Fruit fly (Drosophila melanogaster) whole organism, embryonic: Measurements from ENCODE around the gene CG6733.

ENCODE experiments used
- Bgb ChIP-seq: fragments of 200-800 bp; sonication (Bioruptor generic); IDR thresholded peaks from 2 replicates; pipeline ENCODE4 v1.3.6; 2022; ENCODE audit warnings: missing biosample characterization, missing genetic modification characterization; ENCODE audit not compliant: partially characterized antibody
- CG10209 ChIP-seq: fragments of 200-800 bp; sonication (Bioruptor generic); optimal IDR thresholded peaks from 3 replicates; lab custom pipeline; 2017; ENCODE audit warnings: missing biosample characterization, mild to moderate bottlenecking, missing genetic modification characterization, missing genetic modification reagents
- CG11504 ChIP-seq: fragments of 200-800 bp; sonication (Bioruptor generic); optimal IDR thresholded peaks from 3 replicates; lab custom pipeline; 2019; ENCODE audit warnings: missing biosample characterization, mild to moderate bottlenecking, missing genetic modification characterization, moderate library complexity
- CG11723 ChIP-seq: fragments of 200-800 bp; sonication (Bioruptor generic); optimal IDR thresholded peaks from 2 replicates; lab custom pipeline; 2017; ENCODE audit warnings: missing biosample characterization, mild to moderate bottlenecking, missing genetic modification characterization
- CG12071 ChIP-seq: fragments of 200-800 bp; sonication (Bioruptor generic); optimal IDR thresholded peaks from 3 replicates; lab custom pipeline; 2018; ENCODE audit warnings: missing biosample characterization, mild to moderate bottlenecking, missing genetic modification characterization
- CG12391 ChIP-seq: fragments of 200-800 bp; sonication (Bioruptor generic); optimal IDR thresholded peaks from 3 replicates; lab custom pipeline; 2018; ENCODE audit warnings: missing biosample characterization, mild to moderate bottlenecking, missing genetic modification characterization, moderate library complexity
- CG16813 ChIP-seq: fragments of 200-800 bp; sonication (Bioruptor generic); IDR thresholded peaks from 3 replicates; pipeline ENCODE4 v1.3.6; 2022; ENCODE audit warnings: missing biosample characterization, missing genetic modification characterization; ENCODE audit not compliant: partially characterized antibody
- CG17359 ChIP-seq: fragments of 200-800 bp; sonication (Bioruptor generic); optimal IDR thresholded peaks from 3 replicates; lab custom pipeline; 2018; ENCODE audit warnings: missing biosample characterization, mild to moderate bottlenecking, missing genetic modification characterization, moderate library complexity
- CG17568 ChIP-seq: fragments of 200-800 bp; sonication (Bioruptor generic); optimal IDR thresholded peaks from 2 replicates; lab custom pipeline; 2018; ENCODE audit warnings: missing biosample characterization, mild to moderate bottlenecking, missing genetic modification characterization, moderate library complexity
- CG17612 ChIP-seq: fragments of 200-800 bp; sonication (Bioruptor generic); IDR thresholded peaks from 2 replicates; pipeline ENCODE4 v1.3.6; 2022; ENCODE audit warnings: missing biosample characterization, missing genetic modification characterization
- CG17802 ChIP-seq: fragments of 200-800 bp; sonication (Bioruptor generic); optimal IDR thresholded peaks from 2 replicates; lab custom pipeline; 2018; ENCODE audit warnings: missing biosample characterization, mild to moderate bottlenecking, missing genetic modification characterization, moderate library complexity
- CG1792 ChIP-seq: fragments of 200-800 bp; sonication (Bioruptor generic); optimal IDR thresholded peaks from 2 replicates; lab custom pipeline; 2016; ENCODE audit warnings: missing biosample characterization, missing genetic modification characterization
- CG2199 ChIP-seq: fragments of 200-800 bp; sonication (Bioruptor generic); IDR thresholded peaks from 3 replicates; pipeline ENCODE4 v1.3.6; 2022; ENCODE audit warnings: missing biosample characterization, missing genetic modification characterization
- CG32772 ChIP-seq: fragments of 200-800 bp; sonication (Bioruptor generic); IDR thresholded peaks from 2 replicates; pipeline ENCODE4 v1.3.6; 2022; ENCODE audit warnings: missing biosample characterization, missing genetic modification characterization
- CG4328 ChIP-seq: fragments of 200-800 bp; sonication (Bioruptor generic); optimal IDR thresholded peaks from 3 replicates; lab custom pipeline; 2017; ENCODE audit warnings: missing biosample characterization, missing genetic modification reagents, missing genetic modification characterization
- CG4617 ChIP-seq: fragments of 200-800 bp; sonication (Bioruptor generic); optimal IDR thresholded peaks from 3 replicates; lab custom pipeline; 2016; ENCODE audit warnings: missing biosample characterization, missing genetic modification characterization, borderline replicate concordance
- CG4707 ChIP-seq: fragments of 200-800 bp; sonication (Bioruptor generic); optimal IDR thresholded peaks from 2 replicates; lab custom pipeline; 2018; ENCODE audit warnings: missing biosample characterization, mild to moderate bottlenecking, missing genetic modification characterization, moderate library complexity
- CG6254 ChIP-seq: fragments of 200-800 bp; sonication (Bioruptor generic); optimal IDR thresholded peaks from 3 replicates; lab custom pipeline; 2017; ENCODE audit warnings: mild to moderate bottlenecking, missing biosample characterization, missing genetic modification reagents, missing genetic modification characterization
- CG6791 ChIP-seq: fragments of 200-800 bp; sonication (Bioruptor generic); IDR thresholded peaks from 3 replicates; pipeline ENCODE4 v1.3.6; 2022; ENCODE audit warnings: missing biosample characterization, missing genetic modification characterization; ENCODE audit not compliant: partially characterized antibody
- CG8089 ChIP-seq: fragments of 200-800 bp; sonication (Bioruptor generic); optimal IDR thresholded peaks from 3 replicates; lab custom pipeline; 2016; ENCODE audit warnings: missing biosample characterization, missing genetic modification characterization
- CG9727 ChIP-seq: fragments of 200-800 bp; sonication (Bioruptor generic); optimal IDR thresholded peaks from 3 replicates; lab custom pipeline; 2017; ENCODE audit warnings: missing biosample characterization, mild to moderate bottlenecking, missing genetic modification characterization
- Chrac-16 ChIP-seq: fragments of 200-800 bp; sonication (Bioruptor generic); optimal IDR thresholded peaks from 3 replicates; lab custom pipeline; 2016; ENCODE audit warnings: missing biosample characterization, missing genetic modification characterization
- Dp ChIP-seq: fragments of 200-800 bp; sonication (Bioruptor generic); optimal IDR thresholded peaks from 2 replicates; lab custom pipeline; 2018; ENCODE audit warnings: missing biosample characterization, mild to moderate bottlenecking, missing genetic modification characterization, moderate library complexity
- HLHmδ ChIP-seq: fragments of 200-800 bp; sonication (Bioruptor generic); optimal IDR thresholded peaks from 2 replicates; lab custom pipeline; 2018; ENCODE audit warnings: missing biosample characterization, mild to moderate bottlenecking, missing genetic modification characterization, moderate library complexity
- Oli ChIP-seq: fragments of 200-800 bp; sonication (Bioruptor generic); optimal IDR thresholded peaks from 2 replicates; lab custom pipeline; 2018; ENCODE audit warnings: missing biosample characterization, mild to moderate bottlenecking, missing genetic modification characterization, moderate library complexity
- Pdp1 ChIP-seq, 2 experiments: fragments of 200-800 bp; sonication (Bioruptor generic); optimal IDR thresholded peaks; 3 replicates each; lab custom pipeline; 2016; ENCODE audit warnings: missing biosample characterization in 2 of 2, missing genetic modification characterization in 2 of 2, mild to moderate bottlenecking in 1 of 2, moderate library complexity in 1 of 2
- Ptx1 ChIP-seq: fragments of 200-800 bp; sonication (Bioruptor generic); IDR thresholded peaks from 2 replicates; pipeline ENCODE4 v1.3.6; 2022; ENCODE audit warnings: missing biosample characterization, missing genetic modification characterization
- Side ChIP-seq: fragments of 200-800 bp; sonication (Bioruptor generic); optimal IDR thresholded peaks from 2 replicates; lab custom pipeline; 2016; ENCODE audit warnings: missing biosample characterization, missing genetic modification characterization
- Sox100B ChIP-seq: fragments of 200-800 bp; sonication (Bioruptor generic); optimal IDR thresholded peaks from 3 replicates; lab custom pipeline; 2018; ENCODE audit warnings: missing biosample characterization, mild to moderate bottlenecking, missing genetic modification characterization
- Sry-β ChIP-seq: fragments of 200-800 bp; sonication (Bioruptor generic); optimal IDR thresholded peaks from 2 replicates; lab custom pipeline; 2018; ENCODE audit warnings: missing biosample characterization, mild to moderate bottlenecking, missing genetic modification characterization, moderate library complexity
- Sry-δ ChIP-seq: fragments of 200-800 bp; sonication (Bioruptor generic); optimal IDR thresholded peaks from 2 replicates; lab custom pipeline; 2016; ENCODE audit warnings: missing biosample characterization, missing genetic modification characterization
- abd-A ChIP-seq: fragments of 200-800 bp; sonication (Bioruptor generic); optimal IDR thresholded peaks from 3 replicates; lab custom pipeline; 2019; ENCODE audit warnings: missing biosample characterization, mild to moderate bottlenecking, missing genetic modification characterization, moderate library complexity
- amos ChIP-seq: fragments of 200-800 bp; sonication (Bioruptor generic); IDR thresholded peaks from 2 replicates; pipeline ENCODE4 v1.3.6; 2022; ENCODE audit warnings: missing biosample characterization, missing genetic modification characterization; ENCODE audit not compliant: partially characterized antibody
- cad ChIP-seq: fragments of >200 bp; optimal IDR thresholded peaks from 2 replicates; lab custom pipeline; 2017; ENCODE audit warnings: missing biosample characterization, missing genetic modification characterization
- chinmo ChIP-seq: fragments of 200-800 bp; sonication (Bioruptor generic); IDR thresholded peaks from 4 replicates; pipeline ENCODE4 v1.3.6; 2022; ENCODE audit warnings: missing biosample characterization, missing genetic modification characterization; ENCODE audit not compliant: partially characterized antibody
- crol ChIP-seq: fragments of 200-800 bp; sonication (Bioruptor generic); IDR thresholded peaks from 2 replicates; pipeline ENCODE4 v1.3.6; 2022; ENCODE audit warnings: missing biosample characterization, missing genetic modification characterization
- crp ChIP-seq, 2 experiments: fragments of 200-800 bp; sonication (Bioruptor generic); optimal IDR thresholded peaks; 2 replicates in 1 of 2; 3 replicates in 1 of 2; lab custom pipeline; 2017; ENCODE audit warnings: missing biosample characterization in 2 of 2, missing genetic modification characterization in 2 of 2, mild to moderate bottlenecking in 1 of 2, moderate library complexity in 1 of 2
- dmrt11E ChIP-seq: fragments of 200-800 bp; sonication (Bioruptor generic); optimal IDR thresholded peaks from 3 replicates; lab custom pipeline; 2018; ENCODE audit warnings: missing biosample characterization, mild to moderate bottlenecking, missing genetic modification characterization, moderate library complexity
- fd102C ChIP-seq: fragments of 200-800 bp; sonication (Bioruptor generic); optimal IDR thresholded peaks from 2 replicates; lab custom pipeline; 2018; ENCODE audit warnings: missing biosample characterization, mild to moderate bottlenecking, missing genetic modification characterization, moderate library complexity
- fru ChIP-seq: fragments of >200 bp; optimal IDR thresholded peaks from 2 replicates; lab custom pipeline; 2017
- grau ChIP-seq: fragments of 200-800 bp; optimal IDR thresholded peaks from 3 replicates; lab custom pipeline; 2019; ENCODE audit warnings: missing biosample characterization, mild to moderate bottlenecking, missing genetic modification characterization, moderate library complexity
- grn ChIP-seq: fragments of 200-800 bp; sonication (Bioruptor generic); optimal IDR thresholded peaks from 3 replicates; lab custom pipeline; 2017; ENCODE audit warnings: missing biosample characterization, missing genetic modification characterization
- h ChIP-seq: fragments of >200 bp; optimal IDR thresholded peaks from 2 replicates; lab custom pipeline; 2017
- kni ChIP-seq: fragments of 200-800 bp; sonication (Bioruptor generic); optimal IDR thresholded peaks from 3 replicates; lab custom pipeline; 2017; ENCODE audit warnings: mild to moderate bottlenecking, missing biosample characterization, missing genetic modification reagents, missing genetic modification characterization
- mld ChIP-seq: fragments of 200-800 bp; sonication (Bioruptor generic); IDR thresholded peaks from 3 replicates; pipeline ENCODE4 v1.3.6; 2022; ENCODE audit warnings: missing biosample characterization, missing genetic modification characterization; ENCODE audit not compliant: partially characterized antibody
- psq ChIP-seq: fragments of 200-800 bp; sonication (Bioruptor generic); optimal IDR thresholded peaks from 2 replicates; lab custom pipeline; 2017; ENCODE audit warnings: missing biosample characterization, missing genetic modification characterization
- rib ChIP-seq: fragments of 200-800 bp; sonication (Bioruptor generic); IDR thresholded peaks from 2 replicates; pipeline ENCODE4 v1.3.6; 2022; ENCODE audit warnings: missing biosample characterization, missing genetic modification characterization
- seq ChIP-seq: fragments of 200-800 bp; sonication (Bioruptor generic); IDR thresholded peaks from 2 replicates; pipeline ENCODE4 v1.3.6; 2022; ENCODE audit warnings: missing biosample characterization, missing genetic modification characterization
- z ChIP-seq: fragments of 200-800 bp; sonication (Bioruptor generic); IDR thresholded peaks from 3 replicates; pipeline ENCODE4 v1.3.6; 2022; ENCODE audit warnings: missing biosample characterization, missing genetic modification characterization

CG6733 gene

dm6 chr3R:23048089-23048689, 49.3 kb upstream of the CG6733 start, which contains the start of gene CG17121 (continued):
- TF ChIP-seq CG2199 (GFP tag; lab: Robert Waterston, UW) (0 out of 3 replicates have a peak, but pooled peaks have one; percentile 9), abd-A (tag; lab: Kevin White, UChicago) (peak; percentile 80), z (GFP tag; lab: Robert Waterston, UW) (peak; percentile 97), fd102C (GFP tag; lab: Kevin White, UChicago) (no peak), grn (peak; percentile 94), kni (GFP tag; lab: Kevin White, UChicago) (peak; percentile 66), Ptx1 (GFP tag; lab: Robert Waterston, UW) (no peak), CG6791 (GFP tag; lab: Robert Waterston, UW) (0 out of 3 replicates have a peak, but pooled peaks have one; percentile 38), CG4707 (GFP tag; lab: Kevin White, UChicago) (peak; percentile 64), CG1792 (no peak), Bgb (peak; percentile 18; the same call in 1 of the 2 replicates), CG11504 (tag; lab: Kevin White, UChicago) (no peak), CG17802 (no peak), CG4617 (GFP tag; lab: Kevin White, UChicago) (no peak), chinmo (GFP tag; lab: Robert Waterston, UW) (peak; percentile 77; the same call in 1 of the 4 replicates), amos (GFP tag; lab: Robert Waterston, UW) (no peak; the same call in 1 of the 2 replicates), Sry-β (no peak), dmrt11E (no peak), crp (GFP tag; optimal IDR thresholded peaks at IDR 0.05; lab: Kevin White, UChicago) (no peak)

dm6 chr3R:23048690-23049118, 48.8 kb upstream of the CG6733 start:
- no peak for TF ChIP-seq mld (GFP tag; lab: Robert Waterston, UW)
- no peak for TF ChIP-seq cad
- peak; percentile 81 for TF ChIP-seq CG17359 (tag; lab: Kevin White, UChicago)
- TF ChIP-seq CG4328 (GFP tag; lab: Kevin White, UChicago), result peak; percentile 62
- TF ChIP-seq Side (GFP tag; lab: Kevin White, UChicago), result no peak
- TF ChIP-seq CG8089 (GFP tag; lab: Kevin White, UChicago), result peak; percentile 20
- TF ChIP-seq Sry-δ (GFP tag; lab: Kevin White, UChicago), result no peak
- TF ChIP-seq CG9727 (GFP tag; lab: Kevin White, UChicago), result peak; percentile 67
- peak; percentile 83 for TF ChIP-seq grau (tag; lab: Kevin White, UChicago)
- peak; percentile 85 for TF ChIP-seq Oli (tag; lab: Kevin White, UChicago)
- TF ChIP-seq CG6254 (GFP tag; lab: Kevin White, UChicago), result peak; percentile 59
- no peak for TF ChIP-seq fru (lab: Kevin White, UChicago)
- no peak for TF ChIP-seq CG16813 (GFP tag; lab: Robert Waterston, UW)
- TF ChIP-seq psq (GFP tag; lab: Kevin White, UChicago), result peak; percentile 21
- peak; percentile 74 for TF ChIP-seq CG10209 (GFP tag; lab: Kevin White, UChicago)
- peak; percentile 81 for TF ChIP-seq CG12391 (tag; lab: Kevin White, UChicago)
- no peak for TF ChIP-seq Dp (GFP tag; lab: Kevin White, UChicago)
- peak; percentile 55; the same call in 1 of the 2 replicates for TF ChIP-seq seq
- no peak for TF ChIP-seq HLHmδ (GFP tag; lab: Kevin White, UChicago)
- no peak for TF ChIP-seq h (lab: Kevin White, UChicago)
- peak; percentile 49 for TF ChIP-seq Chrac-16 (GFP tag; lab: Kevin White, UChicago)
- no peak; the same call in 1 of the 2 replicates for TF ChIP-seq CG17612 (GFP tag; lab: Robert Waterston, UW)
- peak; percentile 24 to 60 for TF ChIP-seq Pdp1 (GFP tag; optimal IDR thresholded peaks at IDR 0.05; lab: Kevin White, UChicago)
- peak; percentile 43 for TF ChIP-seq CG12071 (GFP tag; lab: Kevin White, UChicago)
- TF ChIP-seq CG17568 (GFP tag; lab: Kevin White, UChicago), result peak; percentile 41
- TF ChIP-seq CG32772, result peak; percentile 58
- no peak for TF ChIP-seq crol
- TF ChIP-seq Sox100B (GFP tag; lab: Kevin White, UChicago), result peak; percentile 85
- TF ChIP-seq CG11723 (GFP tag; lab: Kevin White, UChicago), result peak; percentile 63
- TF ChIP-seq rib, result no peak
